Worm (Caenorhabditis elegans) whole organism, L3 larva: ENCODE results near the gene F08F8.11.

Experiments used
- elt-3 ChIP-seq, 3 experiments: fragments of 150-350 bp in 1 of 3; sonication (generic microtip) in 2 of 3; optimal IDR thresholded peaks; 2 replicates in 2 of 3; 4 replicates in 1 of 3; lab custom pipeline; 2014 to 2017; ENCODE audit warnings: missing biosample characterization in 3 of 3, missing genetic modification characterization in 3 of 3
- jun-1 ChIP-seq: fragments of 150-350 bp; optimal IDR thresholded peaks from 2 replicates; lab custom pipeline; 2014; ENCODE audit warnings: missing biosample characterization, missing genetic modification reagents, missing genetic modification characterization
- lsy-12 ChIP-seq: sonication (generic microtip); optimal IDR thresholded peaks from 2 replicates; lab custom pipeline; 2016; ENCODE audit warnings: mild to moderate bottlenecking, missing genetic modification characterization, missing compliant biosample characterization
- mml-1 ChIP-seq: fragments of 150-350 bp; sonication (generic microtip); optimal IDR thresholded peaks from 3 replicates; lab custom pipeline; 2014; ENCODE audit warnings: missing biosample characterization, missing genetic modification characterization
- nfya-1 ChIP-seq: sonication (generic microtip); optimal IDR thresholded peaks from 2 replicates; lab custom pipeline; 2017; ENCODE audit warnings: missing genetic modification characterization, mild to moderate bottlenecking, missing compliant biosample characterization, antibody characterized with exemption, moderate library complexity; ENCODE audit not compliant: insufficient read depth
- nhr-23 ChIP-seq: fragments of 150-350 bp; optimal IDR thresholded peaks from 2 replicates; lab custom pipeline; 2014; ENCODE audit warnings: missing biosample characterization, missing genetic modification reagents, missing genetic modification characterization
- skn-1 ChIP-seq: fragments of 150-350 bp; optimal IDR thresholded peaks from 2 replicates; lab custom pipeline; 2014; ENCODE audit warnings: missing biosample characterization, missing genetic modification characterization
- snpc-4 ChIP-seq: fragments of 150-350 bp; optimal IDR thresholded peaks from 2 replicates; lab custom pipeline; 2014; ENCODE audit warnings: missing biosample characterization, missing genetic modification characterization
- tbx-2 ChIP-seq: sonication (generic microtip); optimal IDR thresholded peaks from 2 replicates; lab custom pipeline; 2016; ENCODE audit warnings: mild to moderate bottlenecking, missing genetic modification characterization, missing compliant biosample characterization
- ztf-11 ChIP-seq: fragments of 150-350 bp; optimal IDR thresholded peaks from 2 replicates; lab custom pipeline; 2014; ENCODE audit warnings: missing biosample characterization, missing genetic modification characterization

- no peak for TF ChIP-seq nfya-1 (tag; lab: Kevin White, UChicago)
- no peak for TF ChIP-seq skn-1 (tag; lab: Kevin White, UChicago)
- no peak for TF ChIP-seq snpc-4 (tag; lab: Kevin White, UChicago)
- no peak for TF ChIP-seq lsy-12 (tag; lab: Kevin White, UChicago)
- TF ChIP-seq jun-1 (tag; lab: Kevin White, UChicago): no peak
- TF ChIP-seq ztf-11 (tag; lab: Kevin White, UChicago): no peak
- TF ChIP-seq tbx-2: no peak
- TF ChIP-seq mml-1 (tag; lab: Kevin White, UChicago): no peak
- no peak for TF ChIP-seq elt-3 (tag; optimal IDR thresholded peaks at IDR 0.05; lab: Kevin White, UChicago)
- TF ChIP-seq nhr-23 (tag; lab: Kevin White, UChicago): no peak
Measured at ce11 chrIII:7347049-7347448, 18.7 kb upstream of the F08F8.11 start, which contains the start of gene F08F8.7.
